Worm (Caenorhabditis elegans) whole organism, L4 larva: Measurements from ENCODE around the gene F22H10.1.
A peak's percentile ranks its signal among the peaks of the same experiment; 100 is the strongest.

Experiments
- F26F4.8 ChIP-seq: fragments of 200-800 bp; sonication (Bioruptor generic); conservative IDR thresholded peaks from 2 replicates; pipeline ENCODE4 v1.3.6; 2022; ENCODE audit warnings: missing genetic modification characterization, missing compliant biosample characterization
- F44E2.7 ChIP-seq: fragments of 200-800 bp; sonication (Bioruptor generic); IDR thresholded peaks from 2 replicates; pipeline ENCODE4 v2.1.2; 2022; ENCODE audit warnings: missing genetic modification characterization, missing compliant biosample characterization
- F49E8.2 ChIP-seq: sonication (generic microtip); optimal IDR thresholded peaks from 2 replicates; lab custom pipeline; 2016; ENCODE audit warnings: missing compliant biosample characterization, mild to moderate bottlenecking, missing genetic modification characterization, borderline replicate concordance
- R02D3.7 ChIP-seq: fragments of 150-350 bp; sonication (generic microtip); optimal IDR thresholded peaks from 3 replicates; lab custom pipeline; 2014; ENCODE audit warnings: missing biosample characterization, missing genetic modification characterization
- T20F7.1 ChIP-seq: fragments of 200-800 bp; sonication (Bioruptor generic); optimal IDR thresholded peaks from 2 replicates; lab custom pipeline; 2018; ENCODE audit warnings: mild to moderate bottlenecking, missing genetic modification characterization, missing compliant biosample characterization
- Y75B8A.6 ChIP-seq: fragments of 200-800 bp; sonication (Bioruptor generic); IDR thresholded peaks from 2 replicates; pipeline ENCODE4 v1.3.6; 2022; ENCODE audit warnings: missing genetic modification reagents, missing genetic modification characterization, missing compliant biosample characterization
- ZK337.2 ChIP-seq: fragments of 200-800 bp; sonication (Bioruptor generic); IDR thresholded peaks from 2 replicates; pipeline ENCODE4 v1.3.6; 2022; ENCODE audit warnings: missing genetic modification reagents, missing genetic modification characterization, missing compliant biosample characterization
- arid-1 ChIP-seq: fragments of 200-800 bp; sonication (Bioruptor generic); conservative IDR thresholded peaks from 2 replicates; pipeline ENCODE4 v1.3.6; 2022; ENCODE audit warnings: missing genetic modification reagents, missing genetic modification characterization, missing compliant biosample characterization
- attf-4 ChIP-seq: sonication (generic microtip); optimal IDR thresholded peaks from 3 replicates; lab custom pipeline; 2017; ENCODE audit warnings: missing biosample characterization, missing genetic modification characterization
- ceh-20 ChIP-seq: fragments of 200-800 bp; sonication (Bioruptor generic); IDR thresholded peaks from 2 replicates; pipeline ENCODE4 v1.3.6; 2022; ENCODE audit warnings: missing genetic modification reagents, missing genetic modification characterization, missing compliant biosample characterization
- ceh-28 ChIP-seq: fragments of 150-350 bp; optimal IDR thresholded peaks from 2 replicates; lab custom pipeline; 2014; ENCODE audit warnings: missing biosample characterization, missing genetic modification reagents, missing genetic modification characterization
- ceh-82 ChIP-seq: sonication (generic microtip); optimal IDR thresholded peaks from 2 replicates; lab custom pipeline; 2017; ENCODE audit warnings: missing biosample characterization, missing genetic modification characterization
- ces-1 ChIP-seq: fragments of 150-350 bp; sonication (generic microtip); optimal IDR thresholded peaks from 4 replicates; lab custom pipeline; 2014; ENCODE audit warnings: missing biosample characterization, missing genetic modification reagents, missing genetic modification characterization
- daf-12 ChIP-seq: fragments of 150-350 bp; optimal IDR thresholded peaks from 2 replicates; lab custom pipeline; 2014; ENCODE audit warnings: missing biosample characterization, missing genetic modification reagents, missing genetic modification characterization
- daf-16 ChIP-seq, 3 experiments: sonication (generic microtip); optimal IDR thresholded peaks; 2 replicates each; lab custom pipeline; 2016 to 2017; ENCODE audit warnings: missing genetic modification characterization in 3 of 3, missing genetic modification reagents in 3 of 3, mild to moderate bottlenecking in 2 of 3, missing compliant biosample characterization in 2 of 3, missing biosample characterization in 1 of 3, moderate library complexity in 1 of 3
- daf-8 ChIP-seq: fragments of 200-800 bp; sonication (Bioruptor generic); IDR thresholded peaks from 2 replicates; pipeline ENCODE4 v1.3.6; 2022; ENCODE audit warnings: missing genetic modification characterization, missing compliant biosample characterization
- dmd-6 ChIP-seq: fragments of 200-800 bp; sonication (Bioruptor generic); IDR thresholded peaks from 2 replicates; pipeline ENCODE4 v1.3.6; 2022; ENCODE audit warnings: missing genetic modification reagents, missing genetic modification characterization, missing compliant biosample characterization
- dmd-9 ChIP-seq: fragments of 200-800 bp; sonication (Bioruptor generic); IDR thresholded peaks from 2 replicates; pipeline ENCODE4 v1.3.6; 2022; ENCODE audit warnings: missing genetic modification reagents, missing genetic modification characterization, missing compliant biosample characterization
- dpl-1 ChIP-seq: fragments of 150-350 bp; optimal IDR thresholded peaks from 2 replicates; lab custom pipeline; 2014; ENCODE audit warnings: missing biosample characterization, missing genetic modification reagents, missing genetic modification characterization
- duxl-1 ChIP-seq: sonication (generic microtip); optimal IDR thresholded peaks from 2 replicates; lab custom pipeline; 2016; ENCODE audit warnings: mild to moderate bottlenecking, missing genetic modification characterization, moderate library complexity, missing compliant biosample characterization; ENCODE audit not compliant: poor library complexity
- dve-1 ChIP-seq: sonication (generic microtip); optimal IDR thresholded peaks from 2 replicates; lab custom pipeline; 2017; ENCODE audit warnings: antibody characterized with exemption, mild to moderate bottlenecking, missing genetic modification characterization, missing compliant biosample characterization; ENCODE audit not compliant: insufficient read depth
- fos-1 ChIP-seq: fragments of 150-350 bp; optimal IDR thresholded peaks from 2 replicates; lab custom pipeline; 2014; ENCODE audit warnings: missing biosample characterization, missing genetic modification characterization
- lim-7 ChIP-seq: fragments of 200-800 bp; sonication (Bioruptor generic); IDR thresholded peaks from 2 replicates; pipeline ENCODE4 v1.3.6; 2022; ENCODE audit warnings: missing genetic modification characterization, missing compliant biosample characterization
- lsy-2 ChIP-seq, 2 experiments: fragments of 150-350 bp in 1 of 2; sonication (generic microtip) in 1 of 2; optimal IDR thresholded peaks; 2 replicates each; lab custom pipeline; 2014 to 2017; ENCODE audit warnings: missing biosample characterization in 2 of 2, missing genetic modification characterization in 2 of 2
- madf-9 ChIP-seq: fragments of 200-800 bp; sonication (Bioruptor generic); conservative IDR thresholded peaks from 2 replicates; pipeline ENCODE4 v1.3.6; 2022; ENCODE audit warnings: missing genetic modification reagents, missing genetic modification characterization, missing compliant biosample characterization
- mes-2 ChIP-seq: sonication (generic microtip); optimal IDR thresholded peaks from 2 replicates; lab custom pipeline; 2016; ENCODE audit warnings: missing genotype, mild to moderate bottlenecking, missing genetic modification characterization, missing compliant biosample characterization; ENCODE audit not compliant: poor library complexity, severe bottlenecking
- mxl-2 ChIP-seq: fragments of 200-800 bp; sonication (Bioruptor generic); conservative IDR thresholded peaks from 2 replicates; pipeline ENCODE4 v1.3.6; 2022; ENCODE audit warnings: missing genetic modification reagents, missing genetic modification characterization, missing compliant biosample characterization
- mxl-3 ChIP-seq: fragments of 200-800 bp; sonication (Bioruptor generic); optimal IDR thresholded peaks from 2 replicates; lab custom pipeline; 2018; ENCODE audit warnings: mild to moderate bottlenecking, missing genetic modification characterization, missing compliant biosample characterization
- nhr-11 ChIP-seq: fragments of 150-350 bp; optimal IDR thresholded peaks from 2 replicates; lab custom pipeline; 2014; ENCODE audit warnings: missing biosample characterization, missing genetic modification characterization
- nhr-111 ChIP-seq: fragments of 200-800 bp; sonication (Bioruptor generic); optimal IDR thresholded peaks from 2 replicates; lab custom pipeline; 2018; ENCODE audit warnings: mild to moderate bottlenecking, missing genetic modification characterization, missing compliant biosample characterization
- nhr-237 ChIP-seq: sonication (generic microtip); optimal IDR thresholded peaks from 2 replicates; lab custom pipeline; 2017; ENCODE audit warnings: missing biosample characterization, missing genetic modification characterization
- nhr-28 ChIP-seq: fragments of 150-350 bp; optimal IDR thresholded peaks from 2 replicates; lab custom pipeline; 2014; ENCODE audit warnings: missing biosample characterization, missing genetic modification characterization
- nhr-42 ChIP-seq: fragments of 200-800 bp; sonication (Bioruptor generic); IDR thresholded peaks from 2 replicates; pipeline ENCODE4 v1.3.6; 2022; ENCODE audit warnings: missing genetic modification characterization, missing compliant biosample characterization
- nhr-77 ChIP-seq: fragments of 150-350 bp; optimal IDR thresholded peaks from 2 replicates; lab custom pipeline; 2014; ENCODE audit warnings: missing biosample characterization, missing genetic modification characterization
- pha-4 ChIP-seq, 2 experiments: fragments of 150-350 bp in 1 of 2; fragments of 200-800 bp in 1 of 2; sonication (Bioruptor generic) in 1 of 2; IDR thresholded peaks in 1 of 2; optimal IDR thresholded peaks in 1 of 2; 2 replicates each; pipeline versions ENCODE4 v1.3.6 to Lab custom; 2014 to 2022; ENCODE audit warnings: missing genetic modification characterization in 2 of 2, missing genetic modification reagents in 2 of 2, missing biosample characterization in 1 of 2, missing compliant biosample characterization in 1 of 2
- php-3 ChIP-seq: fragments of 200-800 bp; sonication (Bioruptor generic); IDR thresholded peaks from 2 replicates; pipeline ENCODE4 v1.3.6; 2022; ENCODE audit warnings: missing genetic modification reagents, missing genetic modification characterization, missing compliant biosample characterization
- pqm-1 ChIP-seq: sonication (generic microtip); optimal IDR thresholded peaks from 2 replicates; lab custom pipeline; 2017; ENCODE audit warnings: missing biosample characterization, missing genetic modification characterization
- tag-97 ChIP-seq: fragments of 200-800 bp; sonication (Bioruptor generic); IDR thresholded peaks from 2 replicates; pipeline ENCODE4 v1.3.6; 2022; ENCODE audit warnings: missing genetic modification characterization, missing compliant biosample characterization
- unc-62 ChIP-seq, 3 experiments: fragments of 150-350 bp in 1 of 3; sonication (generic microtip); optimal IDR thresholded peaks in 2 of 3; peaks in 1 of 3; 1 replicate in 1 of 3; 2 replicates in 2 of 3; lab custom pipeline; 2014 to 2017; ENCODE audit warnings: missing biosample characterization in 3 of 3, missing genetic modification characterization in 3 of 3, missing genetic modification reagents in 3 of 3, missing genotype in 1 of 3
- vab-7 ChIP-seq: fragments of 200-800 bp; sonication (Bioruptor generic); IDR thresholded peaks from 2 replicates; pipeline ENCODE4 v1.3.6; 2022; ENCODE audit warnings: missing genetic modification reagents, missing genetic modification characterization, missing compliant biosample characterization
- zag-1 ChIP-seq: fragments of 150-350 bp; optimal IDR thresholded peaks from 2 replicates; lab custom pipeline; 2014; ENCODE audit warnings: missing biosample characterization, missing genetic modification characterization
- zfp-2 ChIP-seq: sonication (generic microtip); optimal IDR thresholded peaks from 2 replicates; lab custom pipeline; 2016; ENCODE audit warnings: mild to moderate bottlenecking, missing genetic modification characterization, missing compliant biosample characterization
- zip-11 ChIP-seq: fragments of 200-800 bp; sonication (Bioruptor generic); IDR thresholded peaks from 2 replicates; pipeline ENCODE4 v1.3.6; 2022; ENCODE audit warnings: missing genetic modification characterization, missing compliant biosample characterization
- zip-2 ChIP-seq: fragments of 150-350 bp; optimal IDR thresholded peaks from 2 replicates; lab custom pipeline; 2014; ENCODE audit warnings: missing biosample characterization, missing genetic modification characterization

Gene F22H10.1

DNA sequence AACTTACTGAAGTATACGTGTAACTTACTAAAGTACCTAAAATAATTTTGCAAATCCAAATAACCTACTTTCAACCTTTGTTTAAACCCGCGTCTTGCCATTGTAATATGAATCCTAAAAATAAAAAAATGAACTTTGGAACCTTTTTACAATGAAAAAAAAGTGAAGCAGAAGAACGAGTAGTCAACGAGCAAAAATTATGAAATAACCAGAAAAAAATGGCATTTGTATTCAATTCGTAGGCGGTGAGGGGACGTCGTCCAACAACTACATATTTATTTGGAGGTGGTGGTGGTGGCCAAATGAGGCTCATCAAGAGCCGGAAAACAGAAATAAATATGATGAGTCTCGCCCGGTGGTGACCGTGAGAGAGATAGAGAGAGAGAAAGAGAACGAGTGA is 39.5 kb upstream of the F22H10.1 start, which contains the start of gene F43B10.1:
TSS of gene F43B10.1 (minus strand) at position 101 of the 400 bp plus-strand sequence.
- no peak for TF ChIP-seq daf-12
- no peak for TF ChIP-seq nhr-11 (tag; lab: Kevin White, UChicago)
- TF ChIP-seq unc-62 (GFP tag; optimal IDR thresholded peaks at IDR 0.05 in 1 of 2; lab: Kevin White, UChicago) = peak in 1 of 2 experiments; percentile 71
- no peak for TF ChIP-seq unc-62 (tag; optimal IDR thresholded peaks at IDR 0.05; lab: Kevin White, UChicago)
- TF ChIP-seq, all 104 proteins: peak for 1

ce11 chrX:16667515-16667914 is 34.7 kb upstream of the F22H10.1 start:
- TF ChIP-seq dve-1 (tag; lab: Kevin White, UChicago) = no peak
- TF ChIP-seq Y75B8A.6 (GFP tag; lab: Robert Waterston, UW) = no peak
- TF ChIP-seq F49E8.2 (tag; lab: Kevin White, UChicago) = no peak
- TF ChIP-seq attf-4 (tag; lab: Kevin White, UChicago) = no peak
- no peak for TF ChIP-seq ZK337.2
- TF ChIP-seq T20F7.1 = no peak
- no peak for TF ChIP-seq mxl-2 (GFP tag; lab: Robert Waterston, UW)
- TF ChIP-seq duxl-1 = no peak
- TF ChIP-seq zfp-2 (tag; lab: Kevin White, UChicago) = no peak
- no peak for TF ChIP-seq nhr-42 (GFP tag; lab: Robert Waterston, UW)
- no peak for TF ChIP-seq dpl-1 (GFP tag; lab: Kevin White, UChicago)
- no peak for TF ChIP-seq nhr-77 (tag; lab: Kevin White, UChicago)
- no peak for TF ChIP-seq madf-9 (GFP tag; lab: Robert Waterston, UW)
- no peak for TF ChIP-seq F44E2.7
- TF ChIP-seq dmd-9 (GFP tag; lab: Robert Waterston, UW) = no peak
- TF ChIP-seq vab-7 (GFP tag; lab: Robert Waterston, UW) = no peak
- TF ChIP-seq R02D3.7 (tag; lab: Kevin White, UChicago) = no peak
- TF ChIP-seq, all 104 proteins: peak for 0

DNA sequence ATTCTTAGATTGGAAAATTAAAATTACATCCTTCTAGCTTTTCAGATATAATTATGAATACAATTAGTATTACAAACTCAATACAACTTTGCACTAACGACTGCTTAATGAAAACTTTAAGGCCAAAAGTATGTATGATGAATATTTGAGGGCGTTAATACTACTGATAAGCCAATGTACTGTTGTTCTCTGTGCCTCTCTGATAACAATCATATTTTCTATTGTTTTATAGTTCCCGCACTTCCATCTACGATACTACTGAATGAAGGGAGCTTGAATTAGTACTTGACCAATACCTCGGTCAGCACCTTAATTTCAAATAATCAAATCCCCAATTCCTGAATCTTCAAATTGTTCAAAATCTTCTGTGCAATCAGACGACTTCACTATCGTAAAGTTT is 33.1 kb upstream of the F22H10.1 start:
- TF ChIP-seq mxl-2 (GFP tag; lab: Robert Waterston, UW) (no peak), dmd-6 (GFP tag; lab: Robert Waterston, UW) (peak; percentile 22; the same call in 1 of the 2 replicates), nhr-28 (tag; lab: Kevin White, UChicago) (peak; percentile 60), lim-7 (GFP tag; lab: Robert Waterston, UW) (no peak), zag-1 (tag; lab: Kevin White, UChicago) (no peak), dve-1 (tag; lab: Kevin White, UChicago) (peak; percentile 13), ces-1 (GFP tag; lab: Kevin White, UChicago) (no peak), F26F4.8 (GFP tag; lab: Robert Waterston, UW) (no peak), mxl-3 (GFP tag; lab: Kevin White, UChicago) (no peak), zip-11 (no peak), nhr-11 (tag; lab: Kevin White, UChicago) (no peak), php-3 (0 out of 2 replicates have a peak, but pooled peaks have one; percentile 40), daf-8 (GFP tag; lab: Robert Waterston, UW) (no peak), arid-1 (GFP tag; lab: Robert Waterston, UW) (no peak), ZK337.2 (no peak), nhr-77 (tag; lab: Kevin White, UChicago) (no peak), lsy-2 (tag; optimal IDR thresholded peaks at IDR 0.05; lab: Kevin White, UChicago) (no peak), F49E8.2 (tag; lab: Kevin White, UChicago) (no peak), ceh-20 (GFP tag; lab: Robert Waterston, UW) (no peak), ceh-82 (tag; lab: Kevin White, UChicago) (no peak), mes-2 (tag; lab: Kevin White, UChicago) (no peak), nhr-237 (tag; lab: Kevin White, UChicago) (no peak), pha-4 (GFP tag; IDR thresholded peaks at IDR 0.05; lab: Robert Waterston, UW) (no peak), pha-4 (tag; optimal IDR thresholded peaks at IDR 0.05; lab: Kevin White, UChicago) (no peak), nhr-111 (GFP tag; lab: Kevin White, UChicago) (no peak), daf-16 (GFP tag; optimal IDR thresholded peaks at IDR 0.05; lab: Kevin White, UChicago) (no peak), daf-16 (tag; optimal IDR thresholded peaks at IDR 0.05; lab: Kevin White, UChicago) (peak; percentile 47), zip-2 (tag; lab: Kevin White, UChicago) (no peak), ceh-28 (tag; lab: Kevin White, UChicago) (no peak), fos-1 (tag; lab: Kevin White, UChicago) (no peak), tag-97 (GFP tag; lab: Robert Waterston, UW) (no peak), madf-9 (GFP tag; lab: Robert Waterston, UW) (no peak), pqm-1 (tag; lab: Kevin White, UChicago) (peak; percentile 55), unc-62 (GFP tag; optimal IDR thresholded peaks at IDR 0.05 in 1 of 2; lab: Kevin White, UChicago) (no peak), unc-62 (tag; optimal IDR thresholded peaks at IDR 0.05; lab: Kevin White, UChicago) (no peak)
- TF ChIP-seq, all 104 proteins: peak for 6
